Fruit fly (Drosophila melanogaster): Measurements from ENCODE around the gene CG6707.

The CG6707 gene

dm6 chr3L:9927169-9927568, 28.8 kb upstream of the CG6707 start (continued):
- peak; percentile 69 for TF ChIP-seq Deaf1 (tag; optimal IDR thresholded peaks at IDR 0.05)
- no peak for TF ChIP-seq cato (GFP tag; optimal IDR thresholded peaks at IDR 0.05; ENCODE audit: borderline replicate concordance)
- TF ChIP-seq D19B (GFP tag; optimal IDR thresholded peaks at IDR 0.05) = no peak
- peak; percentile 83 for TF ChIP-seq ewg (GFP tag; optimal IDR thresholded peaks at IDR 0.05)
- TF ChIP-seq ERR (GFP tag; optimal IDR thresholded peaks at IDR 0.05) = no peak
- no peak for TF ChIP-seq Lhr (GFP tag; optimal IDR thresholded peaks at IDR 0.05)
- TF ChIP-seq CG5180 (GFP tag; optimal IDR thresholded peaks at IDR 0.05) = peak; percentile 92
- no peak for TF ChIP-seq CG18011 (GFP tag; optimal IDR thresholded peaks at IDR 0.05)
- no peak for TF ChIP-seq zfh2 (GFP tag; optimal IDR thresholded peaks at IDR 0.05)
- TF ChIP-seq CG3726 (GFP tag; IDR thresholded peaks at IDR 0.05) = no peak
- TF ChIP-seq CG4282 (GFP tag; optimal IDR thresholded peaks at IDR 0.05) = no peak
- no peak for TF ChIP-seq schlank (tag; optimal IDR thresholded peaks at IDR 0.05)
- no peak for TF ChIP-seq CG11695 (GFP tag; IDR thresholded peaks at IDR 0.05)
- TF ChIP-seq Fer2 (tag; optimal IDR thresholded peaks at IDR 0.05) = no peak
- TF ChIP-seq klu (GFP tag; IDR thresholded peaks at IDR 0.05) = no peak
- no peak for TF ChIP-seq Gsc (GFP tag; IDR thresholded peaks at IDR 0.05)
- TF ChIP-seq CG14014 (GFP tag; IDR thresholded peaks at IDR 0.05) = no peak
- TF ChIP-seq CG13894 (tag; optimal IDR thresholded peaks at IDR 0.05) = peak; percentile 22
- TF ChIP-seq abd-A (tag; optimal IDR thresholded peaks at IDR 0.05) = peak; percentile 69
- TF ChIP-seq CG17568 (GFP tag; optimal IDR thresholded peaks at IDR 0.05) = no peak
- TF ChIP-seq Bteb2 (GFP tag; optimal IDR thresholded peaks at IDR 0.05) = no peak
- TF ChIP-seq Elba2 (GFP tag; optimal IDR thresholded peaks at IDR 0.05) = no peak
- no peak for TF ChIP-seq CG42726 (GFP tag; IDR thresholded peaks at IDR 0.05; ENCODE audit: partially characterized antibody)
- TF ChIP-seq scrt (GFP tag; optimal IDR thresholded peaks at IDR 0.05) = peak; percentile 100

- TF ChIP-seq CG5180 (GFP tag; optimal IDR thresholded peaks at IDR 0.05) = peak; percentile 88
- TF ChIP-seq CG1832 (GFP tag; optimal IDR thresholded peaks at IDR 0.05) = no peak
- no peak for TF ChIP-seq CG8765 (GFP tag; IDR thresholded peaks at IDR 0.05)
- TF ChIP-seq Asciz (GFP tag; optimal IDR thresholded peaks at IDR 0.05) = no peak
- no peak for TF ChIP-seq nau (GFP tag; optimal IDR thresholded peaks at IDR 0.05)
- TF ChIP-seq Deaf1 (tag; optimal IDR thresholded peaks at IDR 0.05) = peak; percentile 75
- no peak for TF ChIP-seq CG1024 (GFP tag; IDR thresholded peaks at IDR 0.05)
- no peak for TF ChIP-seq Awh (GFP tag; IDR thresholded peaks at IDR 0.05)
- TF ChIP-seq nerfin-1 (tag; optimal IDR thresholded peaks at IDR 0.05) = no peak
- TF ChIP-seq fd96Cb (tag; optimal IDR thresholded peaks at IDR 0.05) = no peak
- no peak for TF ChIP-seq Optix (GFP tag; IDR thresholded peaks at IDR 0.05)
- no peak for TF ChIP-seq ash1 (GFP tag; optimal IDR thresholded peaks at IDR 0.05)
- no peak for TF ChIP-seq Atf6 (GFP tag; IDR thresholded peaks at IDR 0.05)
- peak; percentile 11 for TF ChIP-seq abd-A (tag; optimal IDR thresholded peaks at IDR 0.05)
- TF ChIP-seq odd (GFP tag; optimal IDR thresholded peaks at IDR 0.05) = no peak
- TF ChIP-seq CG3407 (GFP tag; optimal IDR thresholded peaks at IDR 0.05) = no peak
- TF ChIP-seq CG4360 (GFP tag; IDR thresholded peaks at IDR 0.05) = no peak
- peak; percentile 97 for TF ChIP-seq scrt (GFP tag; optimal IDR thresholded peaks at IDR 0.05)
- TF ChIP-seq MBD-R2 (GFP tag; IDR thresholded peaks at IDR 0.05) = no peak
These were observed 9.4 kb upstream of the CG6707 start, which contains the start of gene bma for dm6 chr3L:9907719-9908170. bma (plus strand) TSS chr3L:9908120.

dm6 chr3L:9904988-9905387, 6.6 kb upstream of the CG6707 start:
- peak; percentile 76 for TF ChIP-seq onecut (GFP tag; IDR thresholded peaks at IDR 0.05)
- TF ChIP-seq ci (GFP tag; IDR thresholded peaks at IDR 0.05) = no peak
- TF ChIP-seq Ets65A (GFP tag) = peak; percentile 8
- TF ChIP-seq abd-A (tag; optimal IDR thresholded peaks at IDR 0.05) = peak; percentile 35
- no peak for TF ChIP-seq Hr78 (GFP tag; optimal IDR thresholded peaks at IDR 0.05)
- TF ChIP-seq CG12659 (GFP tag; optimal IDR thresholded peaks at IDR 0.05) = no peak
- no peak for TF ChIP-seq CG10462 (GFP tag; optimal IDR thresholded peaks at IDR 0.05)
- peak; percentile 21 for TF ChIP-seq CG13894 (tag; optimal IDR thresholded peaks at IDR 0.05)
- peak; percentile 72 for TF ChIP-seq scrt (GFP tag; optimal IDR thresholded peaks at IDR 0.05)

All from whole organism, embryonic.